Worm (Caenorhabditis elegans): ENCODE measurements around the gene F25B5.6.

F25B5.6 gene

DNA sequence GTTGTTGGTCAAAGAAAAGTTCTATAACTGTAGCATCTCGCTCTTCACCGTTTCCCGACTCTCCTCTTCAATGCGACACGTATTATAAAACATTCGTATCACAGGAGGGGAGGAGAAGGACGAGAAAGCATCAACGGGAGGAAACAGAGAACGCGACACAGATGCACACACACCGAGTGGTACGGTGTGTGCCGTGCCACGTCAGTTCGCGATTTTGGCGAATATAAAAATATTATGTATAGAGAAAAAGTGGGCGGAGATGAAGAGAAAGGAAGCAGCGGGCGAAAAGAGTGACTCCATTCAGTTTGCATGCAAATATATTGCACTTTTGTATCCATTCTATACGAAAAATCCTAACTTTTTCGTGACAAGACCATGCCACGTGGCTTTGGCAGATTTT lies 33.8 kb downstream of the F25B5.6 start:
- TF ChIP-seq php-3 (GFP tag; IDR thresholded peaks at IDR 0.05): 0 out of 2 replicates have a peak, but pooled peaks have one; percentile 20
- TF ChIP-seq nhr-28 (tag; optimal IDR thresholded peaks at IDR 0.05): peak; percentile 42
- TF ChIP-seq mxl-3 (GFP tag; optimal IDR thresholded peaks at IDR 0.05): peak; percentile 13
- TF ChIP-seq dve-1 (tag; optimal IDR thresholded peaks at IDR 0.05; ENCODE audit: insufficient read depth): peak; percentile 79
- TF ChIP-seq mdl-1 (tag; optimal IDR thresholded peaks at IDR 0.05): no peak
- TF ChIP-seq spr-1 (tag; optimal IDR thresholded peaks at IDR 0.05): no peak
- peak; percentile 38 for TF ChIP-seq ama-1 (optimal IDR thresholded peaks at IDR 0.05)
- TF ChIP-seq lsy-2 (tag; optimal IDR thresholded peaks at IDR 0.05): peak in 1 of 2 experiments; percentile 9
- TF ChIP-seq arid-1 (GFP tag; conservative IDR thresholded peaks at IDR 0.05): 0 out of 2 replicates have a peak, but pooled peaks have one; percentile 15
- peak; percentile 47 for TF ChIP-seq mes-2 (tag; optimal IDR thresholded peaks at IDR 0.05; ENCODE audit: poor library complexity, severe bottlenecking)
- TF ChIP-seq duxl-1 (tag; optimal IDR thresholded peaks at IDR 0.05; ENCODE audit: poor library complexity): peak; percentile 39
- TF ChIP-seq mep-1 (tag; optimal IDR thresholded peaks at IDR 0.05): peak; percentile 31
- no peak for TF ChIP-seq daf-16 (GFP tag; optimal IDR thresholded peaks at IDR 0.05)
- TF ChIP-seq daf-16 (tag; optimal IDR thresholded peaks at IDR 0.05): peak; percentile 62
- TF ChIP-seq cey-2 (tag; optimal IDR thresholded peaks at IDR 0.05; ENCODE audit: borderline replicate concordance, insufficient read depth): no peak
- TF ChIP-seq set-16 (GFP tag; IDR thresholded peaks at IDR 0.05): no peak
- peak; percentile 55 for TF ChIP-seq pqm-1 (tag; optimal IDR thresholded peaks at IDR 0.05)
- TF ChIP-seq hlh-30 (tag; optimal IDR thresholded peaks at IDR 0.05; ENCODE audit: insufficient read depth): peak; percentile 29
- no peak; the same call in 1 of the 2 replicates for TF ChIP-seq pha-4 (GFP tag; IDR thresholded peaks at IDR 0.05)
- peak; percentile 24 for TF ChIP-seq pha-4 (tag; optimal IDR thresholded peaks at IDR 0.05)
- peak; percentile 79 for TF ChIP-seq hlh-11 (tag; optimal IDR thresholded peaks at IDR 0.05)
- no peak for TF ChIP-seq madf-9 (GFP tag; conservative IDR thresholded peaks at IDR 0.05)
- TF ChIP-seq lin-38 (GFP tag; IDR thresholded peaks at IDR 0.05): peak; percentile 18; the same call in 1 of the 2 replicates
- 0 out of 2 replicates have a peak, but pooled peaks have one; percentile 14 for TF ChIP-seq dmd-6 (GFP tag; IDR thresholded peaks at IDR 0.05)
- TF ChIP-seq unc-62 (GFP tag; optimal IDR thresholded peaks at IDR 0.05 in 1 of 2): peak in 1 of 2 experiments; percentile 62
- TF ChIP-seq unc-62 (tag; optimal IDR thresholded peaks at IDR 0.05): no peak
- peak; percentile 27 for TF ChIP-seq F10B5.3 (tag; optimal IDR thresholded peaks at IDR 0.05)
- no peak for TF ChIP-seq ZK337.2 (GFP tag; IDR thresholded peaks at IDR 0.05)
- TF ChIP-seq gei-8 (GFP tag; optimal IDR thresholded peaks at IDR 0.05): no peak
- TF ChIP-seq jun-1 (tag; optimal IDR thresholded peaks at IDR 0.05): no peak
- TF ChIP-seq skn-1 (tag; optimal IDR thresholded peaks at IDR 0.05): no peak

DNA sequence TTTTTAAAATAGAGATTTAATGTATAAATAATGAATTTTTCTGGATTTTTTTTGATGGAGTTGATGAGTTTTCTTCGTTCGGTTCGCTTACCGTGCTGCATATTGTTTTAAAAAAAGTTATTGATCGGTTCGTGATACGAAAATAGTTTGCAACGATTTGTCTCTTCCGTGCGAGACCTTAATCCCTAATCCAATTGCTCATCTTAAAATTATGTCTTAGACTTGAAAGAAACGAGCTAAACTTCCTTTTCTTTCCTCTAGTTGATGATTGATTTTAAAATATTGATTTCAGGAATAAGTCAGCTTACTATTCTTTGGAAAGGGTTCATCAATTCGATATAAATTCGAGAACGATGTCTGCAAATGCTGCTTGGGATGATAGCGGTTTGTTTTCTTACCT lies 40.1 kb downstream of the F25B5.6 start, which contains the start of gene C28H8.3:
C28H8.3 (plus strand) TSS at position 293 of the 400 bp plus-strand sequence.
- no peak for TF ChIP-seq nhr-42 (GFP tag; IDR thresholded peaks at IDR 0.05)
- no peak for TF ChIP-seq skn-1 (tag; optimal IDR thresholded peaks at IDR 0.05)
- TF ChIP-seq ceh-20 (GFP tag; IDR thresholded peaks at IDR 0.05): no peak
- TF ChIP-seq saeg-2 (GFP tag; IDR thresholded peaks at IDR 0.05): no peak
- TF ChIP-seq daf-16 (GFP tag; optimal IDR thresholded peaks at IDR 0.05): peak in 1 of 2 experiments; percentile 3
- peak; percentile 3 for TF ChIP-seq daf-16 (tag; optimal IDR thresholded peaks at IDR 0.05)
- TF ChIP-seq zip-2 (tag; optimal IDR thresholded peaks at IDR 0.05): no peak
- peak; percentile 53 for TF ChIP-seq lin-38 (GFP tag; IDR thresholded peaks at IDR 0.05)
- no peak for TF ChIP-seq gei-8 (GFP tag; optimal IDR thresholded peaks at IDR 0.05)
- no peak for TF ChIP-seq nhr-237 (tag; optimal IDR thresholded peaks at IDR 0.05)
- no peak for TF ChIP-seq dmd-8 (GFP tag; IDR thresholded peaks at IDR 0.05)
- TF ChIP-seq nhr-111 (GFP tag; optimal IDR thresholded peaks at IDR 0.05): no peak
- TF ChIP-seq sdz-12 (GFP tag; optimal IDR thresholded peaks at IDR 0.05): no peak
- no peak for TF ChIP-seq mes-2 (tag; optimal IDR thresholded peaks at IDR 0.05; ENCODE audit: poor library complexity, severe bottlenecking)
- no peak for TF ChIP-seq mdl-1 (tag; optimal IDR thresholded peaks at IDR 0.05)
